Worm (Caenorhabditis elegans) whole organism, early embryonic: Measurements from ENCODE around the gene mltn-12.

Experiments used
- B0310.2 ChIP-seq: sonication (generic microtip); optimal IDR thresholded peaks from 2 replicates; lab custom pipeline; 2016; ENCODE audit warnings: mild to moderate bottlenecking, missing genetic modification characterization, missing compliant biosample characterization
- F13C5.2 ChIP-seq: sonication (generic microtip); optimal IDR thresholded peaks from 2 replicates; lab custom pipeline; 2017; ENCODE audit warnings: mild to moderate bottlenecking, missing genetic modification characterization, inconsistent platforms, missing compliant biosample characterization
- aly-1 ChIP-seq: sonication (generic microtip); optimal IDR thresholded peaks from 2 replicates; lab custom pipeline; 2016; ENCODE audit warnings: missing genetic modification characterization, missing compliant biosample characterization
- ama-1 ChIP-seq: fragments of 150-350 bp; optimal IDR thresholded peaks from 2 replicates; lab custom pipeline; 2014
- ceh-13 ChIP-seq: fragments of 200-800 bp; sonication (Bioruptor generic); optimal IDR thresholded peaks from 2 replicates; lab custom pipeline; 2018; ENCODE audit warnings: mild to moderate bottlenecking, missing genetic modification characterization, missing compliant biosample characterization
- ceh-36 ChIP-seq: sonication (generic microtip); optimal IDR thresholded peaks from 2 replicates; lab custom pipeline; 2016; ENCODE audit warnings: missing genetic modification characterization, inconsistent platforms, missing compliant biosample characterization
- ets-7 ChIP-seq: sonication (generic microtip); optimal IDR thresholded peaks from 2 replicates; lab custom pipeline; 2016; ENCODE audit warnings: missing genotype, missing genetic modification characterization, missing compliant biosample characterization
- flt-1 ChIP-seq: fragments of 200-800 bp; sonication (Bioruptor generic); IDR thresholded peaks from 2 replicates; pipeline ENCODE4 v1.3.6; 2022; ENCODE audit warnings: missing genetic modification characterization, missing compliant biosample characterization
- hmbx-1 ChIP-seq: sonication (generic microtip); optimal IDR thresholded peaks from 2 replicates; lab custom pipeline; 2016; ENCODE audit warnings: mild to moderate bottlenecking, missing genetic modification characterization, missing compliant biosample characterization
- hmg-4 ChIP-seq: fragments of 200-800 bp; sonication (Bioruptor generic); optimal IDR thresholded peaks from 2 replicates; lab custom pipeline; 2018; ENCODE audit warnings: mild to moderate bottlenecking, missing genetic modification characterization, missing compliant biosample characterization
- hnd-1 ChIP-seq: sonication (generic microtip); optimal IDR thresholded peaks from 2 replicates; lab custom pipeline; 2016; ENCODE audit warnings: missing genetic modification characterization, missing compliant biosample characterization
- pes-1 ChIP-seq: fragments of 200-800 bp; sonication (Bioruptor generic); IDR thresholded peaks from 2 replicates; pipeline ENCODE4 v1.3.6; 2022; ENCODE audit warnings: missing genetic modification reagents, missing genetic modification characterization, missing compliant biosample characterization
- scrt-1 ChIP-seq: fragments of 200-800 bp; sonication (Bioruptor generic); IDR thresholded peaks from 2 replicates; pipeline ENCODE4 v1.3.6; 2022; ENCODE audit warnings: missing genetic modification characterization, missing compliant biosample characterization
- sea-1 ChIP-seq: fragments of 200-800 bp; sonication (Bioruptor generic); conservative IDR thresholded peaks from 2 replicates; pipeline ENCODE4 v1.3.6; 2022; ENCODE audit warnings: missing genetic modification characterization, missing compliant biosample characterization
- tbx-11 ChIP-seq: fragments of 200-800 bp; sonication (Bioruptor generic); IDR thresholded peaks from 2 replicates; pipeline ENCODE4 v1.3.6; 2022; ENCODE audit warnings: missing genetic modification characterization, missing compliant biosample characterization
- tbx-37 ChIP-seq: fragments of 200-800 bp; sonication (Bioruptor generic); conservative IDR thresholded peaks from 2 replicates; pipeline ENCODE4 v1.3.6; 2022; ENCODE audit warnings: missing genetic modification reagents, missing genetic modification characterization, missing compliant biosample characterization
- tra-4 ChIP-seq: sonication (generic microtip); optimal IDR thresholded peaks from 2 replicates; lab custom pipeline; 2017; ENCODE audit warnings: missing genetic modification characterization, missing compliant biosample characterization

The mltn-12 gene

DNA sequence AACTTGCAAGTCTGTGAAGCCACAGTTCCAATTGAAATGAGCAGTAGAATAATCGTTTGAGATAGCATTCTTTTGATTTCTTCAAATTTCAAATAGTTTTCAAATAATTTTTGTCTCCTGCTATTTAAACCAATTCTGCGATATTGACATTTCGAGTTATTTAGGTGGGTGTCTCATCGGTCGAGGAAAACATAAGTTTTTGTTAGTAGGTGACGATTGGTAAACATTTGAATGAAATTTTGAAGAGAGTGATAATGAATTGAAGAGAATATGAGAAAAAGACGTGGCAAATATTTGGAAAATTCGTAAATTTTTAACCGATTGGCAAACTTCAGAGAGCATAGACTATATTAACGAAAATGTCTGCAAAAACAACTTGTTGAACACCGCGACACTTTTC is 47.5 kb downstream of the mltn-12 start, which contains the start of gene Y73F4A.3:
Y73F4A.3 (minus strand) TSS at position 101 of the 400 bp plus-strand sequence.
- TF ChIP-seq ama-1 (lab: Kevin White, UChicago) (no peak), ceh-13 (GFP tag; lab: Kevin White, UChicago) (no peak), ceh-36 (tag; lab: Kevin White, UChicago) (no peak), hmg-4 (GFP tag; lab: Kevin White, UChicago) (no peak), hmbx-1 (no peak), F13C5.2 (no peak), B0310.2 (tag; lab: Kevin White, UChicago) (no peak), sea-1 (no peak), ets-7 (tag; lab: Kevin White, UChicago) (no peak), tbx-37 (GFP tag; lab: Robert Waterston, UW) (no peak), hnd-1 (tag; lab: Kevin White, UChicago) (no peak), tbx-11 (GFP tag; lab: Robert Waterston, UW) (no peak), flt-1 (GFP tag; lab: Robert Waterston, UW) (no peak), pes-1 (GFP tag; lab: Robert Waterston, UW) (no peak), scrt-1 (GFP tag; lab: Robert Waterston, UW) (no peak), tra-4 (tag; lab: Kevin White, UChicago) (no peak), aly-1 (no peak)

DNA sequence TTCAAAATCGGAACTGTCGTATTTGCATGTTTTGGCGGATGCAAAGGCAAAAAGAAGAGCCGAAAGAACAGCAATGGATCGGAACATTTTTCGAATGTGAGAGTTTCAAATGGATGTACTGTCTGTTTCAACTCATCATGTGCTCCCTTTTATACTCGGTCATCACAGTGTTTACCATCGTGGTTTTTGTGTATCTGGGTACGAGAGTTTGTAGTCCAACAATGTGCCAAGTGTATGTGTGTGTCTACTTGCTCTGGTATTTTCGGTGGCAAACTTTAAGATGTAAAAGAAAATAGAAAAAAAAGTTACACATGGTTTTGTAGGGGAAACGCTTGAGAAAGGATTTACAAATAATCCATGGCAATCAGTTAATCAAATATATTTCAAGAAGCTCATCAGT is 50.3 kb downstream of the mltn-12 start, which contains the start of gene Y73F4A.2:
Y73F4A.2 (minus strand) TSS at position 124 of the 400 bp plus-strand sequence.
- TF ChIP-seq hmg-4 (GFP tag; lab: Kevin White, UChicago): no peak
- no peak for TF ChIP-seq scrt-1 (GFP tag; lab: Robert Waterston, UW)
- no peak for TF ChIP-seq ceh-36 (tag; lab: Kevin White, UChicago)
- no peak for TF ChIP-seq tbx-37 (GFP tag; lab: Robert Waterston, UW)
- TF ChIP-seq B0310.2 (tag; lab: Kevin White, UChicago): no peak
- no peak for TF ChIP-seq ets-7 (tag; lab: Kevin White, UChicago)
- no peak for TF ChIP-seq hmbx-1
- no peak for TF ChIP-seq F13C5.2
- no peak for TF ChIP-seq ama-1 (lab: Kevin White, UChicago)
- TF ChIP-seq tbx-11 (GFP tag; lab: Robert Waterston, UW): no peak

DNA sequence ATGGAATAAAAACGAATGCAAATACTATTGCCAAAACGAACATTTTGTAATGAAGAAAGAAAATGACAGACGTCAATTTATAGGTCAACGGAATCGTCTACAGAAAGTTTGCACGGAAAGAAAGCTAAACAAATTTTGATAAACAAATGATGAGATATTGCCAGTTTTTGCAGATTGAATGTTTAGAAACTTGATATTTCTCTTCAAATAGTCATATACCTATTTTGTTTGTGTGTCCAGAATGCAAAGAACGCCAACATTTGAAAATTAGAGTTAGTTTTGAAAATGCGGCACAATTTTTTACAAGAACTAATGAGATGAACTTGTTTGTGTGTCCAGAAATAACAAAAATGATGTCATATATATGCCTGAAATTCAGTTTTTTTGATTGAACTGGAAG is 52.4 kb downstream of the mltn-12 start, which contains the start of gene Y73F4A.1:
Y73F4A.1 (minus strand) TSS at position 101 of the 400 bp plus-strand sequence.
- TF ChIP-seq hnd-1 (tag; lab: Kevin White, UChicago) (no peak), ama-1 (lab: Kevin White, UChicago) (no peak), hmg-4 (GFP tag; lab: Kevin White, UChicago) (no peak), aly-1 (no peak), tra-4 (tag; lab: Kevin White, UChicago) (no peak), ceh-36 (tag; lab: Kevin White, UChicago) (no peak), tbx-11 (GFP tag; lab: Robert Waterston, UW) (no peak), flt-1 (GFP tag; lab: Robert Waterston, UW) (no peak), B0310.2 (tag; lab: Kevin White, UChicago) (no peak), hmbx-1 (no peak)

DNA sequence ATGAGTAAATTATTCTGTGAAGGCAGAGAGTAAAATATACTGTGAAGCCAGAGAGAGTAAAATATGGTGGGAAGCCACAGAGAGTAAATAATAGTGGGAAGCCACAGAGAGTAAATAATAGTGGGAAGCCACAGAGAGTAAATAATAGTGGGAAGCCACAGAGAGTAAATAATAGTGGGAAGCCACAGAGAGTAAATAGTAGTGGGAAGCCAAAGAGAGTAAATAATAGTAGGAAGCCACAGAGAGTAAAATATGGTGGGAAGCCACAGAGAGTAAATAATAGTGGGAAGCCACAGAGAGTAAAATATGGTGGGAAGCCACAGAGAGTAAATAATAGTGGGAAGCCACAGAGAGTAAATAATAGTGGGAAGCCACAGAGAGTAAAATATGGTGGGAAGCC is 55.2 kb downstream of the mltn-12 start:
- peak; percentile 45 for TF ChIP-seq ets-7 (tag; lab: Kevin White, UChicago)
- peak; percentile 5 for TF ChIP-seq hmbx-1
